Worm (Caenorhabditis elegans) whole organism, L4 larva: ENCODE measurements around the gene srh-73.

Experiments used
- T20F7.1 ChIP-seq: fragments of 200-800 bp; sonication (Bioruptor generic); optimal IDR thresholded peaks from 2 replicates; lab custom pipeline; 2018; ENCODE audit warnings: mild to moderate bottlenecking, missing genetic modification characterization, missing compliant biosample characterization
- Y48G9A.11 ChIP-seq: fragments of 200-800 bp; sonication (Bioruptor generic); IDR thresholded peaks from 2 replicates; pipeline ENCODE4 v1.3.6; 2022; ENCODE audit warnings: missing genetic modification reagents, missing genetic modification characterization, missing compliant biosample characterization
- aly-2 ChIP-seq: sonication (generic microtip); optimal IDR thresholded peaks from 2 replicates; lab custom pipeline; 2018; ENCODE audit warnings: missing biosample characterization, missing genetic modification characterization
- dmd-6 ChIP-seq: fragments of 200-800 bp; sonication (Bioruptor generic); IDR thresholded peaks from 2 replicates; pipeline ENCODE4 v1.3.6; 2022; ENCODE audit warnings: missing genetic modification reagents, missing genetic modification characterization, missing compliant biosample characterization
- nhr-11 ChIP-seq: fragments of 150-350 bp; optimal IDR thresholded peaks from 2 replicates; lab custom pipeline; 2014; ENCODE audit warnings: missing biosample characterization, missing genetic modification characterization
- skn-1 ChIP-seq: fragments of 150-350 bp; optimal IDR thresholded peaks from 2 replicates; lab custom pipeline; 2014; ENCODE audit warnings: missing biosample characterization, missing genetic modification characterization

ce11 chrII:12491936-12492335, 20.0 kb upstream of the srh-73 start, which contains the start of gene srz-6:
- TF ChIP-seq T20F7.1 (GFP tag; lab: Kevin White, UChicago) (no peak), nhr-11 (tag; lab: Kevin White, UChicago) (no peak), dmd-6 (GFP tag; lab: Robert Waterston, UW) (no peak), Y48G9A.11 (GFP tag; lab: Robert Waterston, UW) (no peak), skn-1 (no peak), aly-2 (no peak)
